Fruit fly (Drosophila melanogaster) whole organism, wandering third instar larva: ENCODE measurements around the gene CG11342.

Experiments
- Dif ChIP-seq: fragments of 200-275, 200-300 bp; sonication (Bioruptor generic); optimal IDR thresholded peaks from 2 replicates; lab custom pipeline; 2018; ENCODE audit warnings: missing biosample characterization, missing genetic modification characterization; ENCODE audit not compliant: partially characterized antibody
- GATAd ChIP-seq: sonication (Bioruptor generic); optimal IDR thresholded peaks from 2 replicates; lab custom pipeline; 2016; ENCODE audit warnings: missing biosample characterization, missing genetic modification characterization
- dsf ChIP-seq: sonication (Bioruptor generic); optimal IDR thresholded peaks from 2 replicates; lab custom pipeline; 2016; ENCODE audit warnings: missing biosample characterization, missing genetic modification characterization, borderline replicate concordance

- TF ChIP-seq dsf (GFP tag; lab: Kevin White, UChicago): no peak
- no peak for TF ChIP-seq GATAd
- TF ChIP-seq Dif (GFP tag; lab: Kevin White, UChicago): no peak
Observed at dm6 chr3L:4393642-4394041, 26.4 kb upstream of the CG11342 start.
